Worm (Caenorhabditis elegans) whole organism, L2 larva: Measurements from ENCODE around the gene itsn-1.

Experiments used
- C34F6.9 ChIP-seq: fragments of 150-350 bp; optimal IDR thresholded peaks from 2 replicates; lab custom pipeline; 2014; ENCODE audit warnings: missing biosample characterization, missing genetic modification characterization
- F13H6.1 ChIP-seq: sonication (generic microtip); optimal IDR thresholded peaks from 2 replicates; lab custom pipeline; 2016; ENCODE audit warnings: missing genetic modification characterization, missing compliant biosample characterization
- R02D3.7 ChIP-seq: fragments of 150-350 bp; optimal IDR thresholded peaks from 2 replicates; lab custom pipeline; 2014; ENCODE audit warnings: missing biosample characterization, missing genetic modification characterization
- ZK546.5 ChIP-seq: sonication (generic microtip); optimal IDR thresholded peaks from 2 replicates; lab custom pipeline; 2017; ENCODE audit warnings: missing biosample characterization, missing genetic modification characterization
- alr-1 ChIP-seq: fragments of 150-350 bp; optimal IDR thresholded peaks from 2 replicates; lab custom pipeline; 2014; ENCODE audit warnings: missing biosample characterization, missing genetic modification characterization
- aly-2 ChIP-seq: fragments of 150-350 bp; optimal IDR thresholded peaks from 2 replicates; lab custom pipeline; 2014; ENCODE audit warnings: missing biosample characterization, missing genetic modification characterization
- ama-1 ChIP-seq: fragments of 150-350 bp; optimal IDR thresholded peaks from 2 replicates; lab custom pipeline; 2018; ENCODE audit warnings: inconsistent platforms
- blmp-1 ChIP-seq: sonication (generic microtip); optimal IDR thresholded peaks from 2 replicates; lab custom pipeline; 2017; ENCODE audit warnings: missing genetic modification characterization, mild to moderate bottlenecking, missing compliant biosample characterization, antibody characterized with exemption, moderate library complexity; ENCODE audit not compliant: insufficient read depth
- ceh-16 ChIP-seq: fragments of 150-350 bp; optimal IDR thresholded peaks from 2 replicates; lab custom pipeline; 2014; ENCODE audit warnings: missing biosample characterization, missing genetic modification characterization
- ceh-82 ChIP-seq: fragments of 150-350 bp; optimal IDR thresholded peaks from 2 replicates; lab custom pipeline; 2014; ENCODE audit warnings: missing biosample characterization, missing genetic modification characterization
- crh-2 ChIP-seq: sonication (generic microtip); optimal IDR thresholded peaks from 2 replicates; lab custom pipeline; 2017; ENCODE audit warnings: missing biosample characterization, missing genetic modification characterization
- dmd-4 ChIP-seq: sonication (generic microtip); optimal IDR thresholded peaks from 2 replicates; lab custom pipeline; 2017; ENCODE audit warnings: missing biosample characterization, missing genetic modification characterization
- egl-27 ChIP-seq: sonication (generic microtip); optimal IDR thresholded peaks from 3 replicates; lab custom pipeline; 2017; ENCODE audit warnings: missing biosample characterization, missing genetic modification reagents, missing genetic modification characterization
- fos-1 ChIP-seq: fragments of 150-350 bp; optimal IDR thresholded peaks from 2 replicates; lab custom pipeline; 2014; ENCODE audit warnings: missing biosample characterization, missing genetic modification characterization
- gmeb-1 ChIP-seq: fragments of 150-350 bp; optimal IDR thresholded peaks from 2 replicates; lab custom pipeline; 2014; ENCODE audit warnings: missing biosample characterization, missing genetic modification characterization
- lin-11 ChIP-seq: fragments of 150-350 bp; sonication (generic microtip); optimal IDR thresholded peaks from 2 replicates; lab custom pipeline; 2014; ENCODE audit warnings: missing biosample characterization, missing genetic modification characterization, inconsistent platforms, mixed read lengths
- lin-13 ChIP-seq: fragments of 150-350 bp; optimal IDR thresholded peaks from 2 replicates; lab custom pipeline; 2014; ENCODE audit warnings: missing biosample characterization, missing genetic modification reagents, missing genetic modification characterization
- lin-39 ChIP-seq: fragments of 150-350 bp; optimal IDR thresholded peaks from 2 replicates; lab custom pipeline; 2014; ENCODE audit warnings: missing biosample characterization, missing genetic modification reagents, missing genetic modification characterization
- lsy-2 ChIP-seq, 2 experiments: fragments of 150-350 bp in 1 of 2; sonication (generic microtip) in 1 of 2; optimal IDR thresholded peaks; 2 replicates each; lab custom pipeline; 2014 to 2017; ENCODE audit warnings: missing biosample characterization in 2 of 2, missing genetic modification characterization in 2 of 2
- mab-5 ChIP-seq: fragments of 150-350 bp; optimal IDR thresholded peaks from 2 replicates; lab custom pipeline; 2014; ENCODE audit warnings: missing biosample characterization, missing genetic modification characterization
- mbf-1 ChIP-seq: sonication (generic microtip); optimal IDR thresholded peaks from 2 replicates; lab custom pipeline; 2017; ENCODE audit warnings: missing biosample characterization, missing genetic modification characterization
- mdl-1 ChIP-seq, 2 experiments: fragments of 150-350 bp in 1 of 2; sonication (generic microtip) in 1 of 2; optimal IDR thresholded peaks; 2 replicates each; lab custom pipeline; 2017; ENCODE audit warnings: missing biosample characterization in 2 of 2, missing genetic modification characterization in 2 of 2
- nhr-10 ChIP-seq: sonication (generic microtip); optimal IDR thresholded peaks from 2 replicates; lab custom pipeline; 2017; ENCODE audit warnings: missing biosample characterization, missing genetic modification characterization
- nhr-12 ChIP-seq: fragments of 150-350 bp; optimal IDR thresholded peaks from 2 replicates; lab custom pipeline; 2014; ENCODE audit warnings: missing biosample characterization, missing genetic modification characterization
- nhr-21 ChIP-seq: fragments of 150-350 bp; optimal IDR thresholded peaks from 2 replicates; lab custom pipeline; 2014; ENCODE audit warnings: missing biosample characterization, missing genetic modification characterization
- nhr-23 ChIP-seq: fragments of 150-350 bp; optimal IDR thresholded peaks from 2 replicates; lab custom pipeline; 2014; ENCODE audit warnings: missing biosample characterization, missing genetic modification reagents, missing genetic modification characterization
- nhr-237 ChIP-seq: fragments of 150-350 bp; optimal IDR thresholded peaks from 2 replicates; lab custom pipeline; 2014; ENCODE audit warnings: missing biosample characterization, missing genetic modification characterization
- nhr-25 ChIP-seq: fragments of 150-350 bp; sonication (generic microtip); optimal IDR thresholded peaks from 3 replicates; lab custom pipeline; 2014; ENCODE audit warnings: missing biosample characterization, missing genetic modification characterization
- nhr-6 ChIP-seq: fragments of 150-350 bp; optimal IDR thresholded peaks from 2 replicates; lab custom pipeline; 2014; ENCODE audit warnings: missing biosample characterization, missing genetic modification characterization
- peb-1 ChIP-seq: fragments of 150-350 bp; optimal IDR thresholded peaks from 2 replicates; lab custom pipeline; 2014; ENCODE audit warnings: missing biosample characterization, missing genetic modification characterization
- sem-4 ChIP-seq: fragments of 150-350 bp; optimal IDR thresholded peaks from 2 replicates; lab custom pipeline; 2014; ENCODE audit warnings: missing biosample characterization, missing genetic modification reagents, missing genetic modification characterization
- skn-1 ChIP-seq: sonication (generic microtip); optimal IDR thresholded peaks from 2 replicates; lab custom pipeline; 2017; ENCODE audit warnings: missing biosample characterization, missing genetic modification characterization
- sma-3 ChIP-seq: sonication (generic microtip); optimal IDR thresholded peaks from 2 replicates; lab custom pipeline; 2016; ENCODE audit warnings: missing genetic modification reagents, missing genetic modification characterization, missing compliant biosample characterization
- snpc-4 ChIP-seq: fragments of 150-350 bp; optimal IDR thresholded peaks from 2 replicates; lab custom pipeline; 2014; ENCODE audit warnings: missing biosample characterization, missing genetic modification characterization
- unc-39 ChIP-seq: fragments of 150-350 bp; optimal IDR thresholded peaks from 2 replicates; lab custom pipeline; 2014; ENCODE audit warnings: missing biosample characterization, missing genetic modification characterization
- unc-62 ChIP-seq: fragments of 150-350 bp; optimal IDR thresholded peaks from 2 replicates; lab custom pipeline; 2014; ENCODE audit warnings: missing biosample characterization, missing genetic modification reagents, missing genetic modification characterization
- zag-1 ChIP-seq: fragments of 150-350 bp; optimal IDR thresholded peaks from 2 replicates; lab custom pipeline; 2014; ENCODE audit warnings: missing biosample characterization, missing genetic modification characterization
- ztf-1 ChIP-seq: fragments of 200-800 bp; sonication (Bioruptor generic); conservative IDR thresholded peaks from 2 replicates; pipeline ENCODE4 v1.3.6; 2022; ENCODE audit warnings: missing genetic modification characterization, missing compliant biosample characterization
- ztf-11 ChIP-seq: sonication (generic microtip); optimal IDR thresholded peaks from 2 replicates; lab custom pipeline; 2017; ENCODE audit warnings: missing biosample characterization, missing genetic modification characterization
- ztf-4 ChIP-seq: fragments of 150-350 bp; optimal IDR thresholded peaks from 2 replicates; lab custom pipeline; 2014; ENCODE audit warnings: missing biosample characterization, missing genetic modification characterization

itsn-1 gene

DNA sequence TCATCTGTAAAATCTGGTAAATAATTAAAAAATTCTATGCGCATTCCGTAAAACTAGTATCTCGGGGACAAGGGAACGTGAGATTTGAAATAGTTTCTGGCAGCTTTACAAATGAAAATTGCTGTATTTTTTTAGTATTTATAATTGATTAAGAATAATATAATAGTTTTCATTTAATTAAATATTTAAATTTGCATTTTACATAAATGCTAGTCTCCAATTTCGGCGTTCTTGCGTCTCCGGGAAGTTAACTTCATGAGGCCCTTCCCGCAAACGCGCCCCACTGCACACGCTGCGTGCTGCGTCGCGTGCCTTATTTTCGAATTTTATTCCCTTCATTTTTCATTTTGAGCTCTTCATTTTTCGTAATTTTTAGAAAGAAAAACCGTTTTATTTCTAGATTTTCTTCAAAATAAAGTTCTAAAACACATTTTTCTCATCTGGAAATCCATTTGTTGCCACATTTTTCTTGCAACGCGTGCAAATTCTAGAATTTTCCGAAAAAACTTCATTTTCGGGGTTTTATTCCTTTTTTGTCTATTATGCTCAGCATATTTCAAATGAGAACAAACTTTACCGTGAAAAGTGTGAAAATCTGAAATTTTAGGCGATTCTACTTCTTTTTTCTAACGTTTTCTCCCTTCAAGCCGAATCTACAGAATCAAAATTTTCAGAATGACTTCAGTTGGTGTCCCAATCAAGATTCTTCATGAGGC, 31.9 kb upstream of the itsn-1 start, which contains the start of the genes snx-13 and snr-1 (continued):
- TF ChIP-seq ztf-11 (tag; lab: Kevin White, UChicago) (no peak), F13H6.1 (peak; percentile 75), nhr-21 (tag; lab: Kevin White, UChicago) (peak; percentile 71), fos-1 (peak; percentile 57), gmeb-1 (tag; lab: Kevin White, UChicago) (peak; percentile 53), nhr-25 (peak; percentile 66), egl-27 (tag; lab: Kevin White, UChicago) (no peak), lsy-2 (tag; optimal IDR thresholded peaks at IDR 0.05; lab: Kevin White, UChicago) (peak; percentile 46 to 82), ceh-82 (tag; lab: Kevin White, UChicago) (peak; percentile 63), dmd-4 (no peak), sem-4 (tag; lab: Kevin White, UChicago) (peak; percentile 32), unc-62 (no peak)

DNA sequence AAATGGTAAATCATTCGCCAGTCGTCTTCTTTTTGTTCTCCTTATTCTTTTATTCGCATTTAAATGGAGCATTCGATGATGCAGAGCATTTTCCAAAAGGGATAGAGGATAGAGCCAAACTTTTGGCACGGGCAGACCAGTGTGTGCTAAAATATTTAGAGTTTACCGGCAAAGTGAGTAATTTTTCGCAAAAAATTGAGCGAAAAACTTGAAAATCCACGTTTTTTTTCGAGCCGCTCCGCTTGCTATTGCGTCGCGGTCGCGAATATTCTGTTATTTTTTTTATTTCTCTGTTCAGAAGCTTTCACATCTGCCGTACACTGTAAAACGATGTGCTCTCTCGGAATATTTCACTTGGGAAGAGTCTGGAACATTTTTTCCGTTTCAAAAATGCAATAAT, 30.6 kb upstream of the itsn-1 start, which contains the start of gene Y116A8C.43:
Gene Y116A8C.43 (plus strand): TSS at position 3 of the 400 bp plus-strand sequence.
- TF ChIP-seq ztf-4 (tag; lab: Kevin White, UChicago) (no peak), ama-1 (lab: Kevin White, UChicago) (peak; percentile 52)

DNA sequence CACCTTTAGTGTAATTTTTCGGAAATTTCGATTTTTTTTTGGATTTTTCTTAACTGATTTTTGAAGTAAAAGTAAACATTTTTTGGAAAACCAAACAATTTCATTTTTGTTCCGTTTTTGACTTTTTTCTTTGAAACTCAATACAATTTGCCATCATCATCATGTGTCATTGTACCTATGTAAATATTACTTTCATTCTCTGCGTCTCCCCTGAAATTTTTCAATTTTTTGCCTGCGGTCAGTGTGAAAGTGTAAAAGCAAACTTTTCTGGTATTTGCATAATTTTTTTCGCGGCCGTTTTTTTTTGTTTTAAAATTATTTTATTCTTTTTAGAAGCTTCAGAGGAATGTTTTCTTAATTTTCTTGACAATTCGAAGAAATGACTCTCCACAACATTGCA, 25.8 kb upstream of the itsn-1 start, which contains the start of gene Y116A8C.29:
Gene Y116A8C.29 (plus strand): TSS at position 328 of the 400 bp plus-strand sequence.
- TF ChIP-seq fos-1, result peak; percentile 14
- no peak for TF ChIP-seq nhr-12 (tag; lab: Kevin White, UChicago)
- TF ChIP-seq blmp-1 (tag; lab: Kevin White, UChicago), result no peak
- TF ChIP-seq mbf-1 (tag; lab: Kevin White, UChicago), result no peak

DNA sequence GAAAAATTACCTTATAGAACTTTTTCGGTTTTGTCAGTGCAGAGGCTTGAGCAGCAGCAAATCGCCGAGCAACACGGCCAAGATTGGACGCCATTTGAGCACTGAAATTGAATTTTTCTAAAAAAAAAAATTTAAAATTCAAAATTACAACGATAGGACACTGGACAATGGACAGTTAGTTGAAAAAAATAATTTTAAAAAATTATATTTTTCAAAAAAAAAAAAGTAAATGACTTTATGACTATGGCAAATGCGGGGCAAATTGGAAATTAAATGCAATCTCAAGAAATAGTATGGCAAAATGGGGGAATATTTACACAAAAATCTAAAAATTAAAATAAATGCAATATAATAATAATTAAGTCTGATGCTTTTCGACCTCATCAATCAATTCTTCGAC, 23.3 kb upstream of the itsn-1 start, which contains the start of gene Y116A8C.27:
Gene Y116A8C.27 (minus strand): TSS at position 101 of the 400 bp plus-strand sequence.
- TF ChIP-seq nhr-25 (no peak), unc-39 (tag; lab: Kevin White, UChicago) (no peak), nhr-237 (no peak), skn-1 (tag; lab: Kevin White, UChicago) (no peak), peb-1 (tag; lab: Kevin White, UChicago) (no peak), zag-1 (tag; lab: Kevin White, UChicago) (no peak), ZK546.5 (tag; lab: Kevin White, UChicago) (no peak), mdl-1 (tag; optimal IDR thresholded peaks at IDR 0.05; lab: Kevin White, UChicago) (no peak), C34F6.9 (tag; lab: Kevin White, UChicago) (no peak), nhr-12 (tag; lab: Kevin White, UChicago) (no peak), mbf-1 (tag; lab: Kevin White, UChicago) (no peak), nhr-21 (tag; lab: Kevin White, UChicago) (no peak), dmd-4 (no peak), egl-27 (tag; lab: Kevin White, UChicago) (no peak), aly-2 (tag; lab: Kevin White, UChicago) (no peak), nhr-23 (no peak)
- TF ChIP-seq, all 48 proteins: peak for 0

DNA sequence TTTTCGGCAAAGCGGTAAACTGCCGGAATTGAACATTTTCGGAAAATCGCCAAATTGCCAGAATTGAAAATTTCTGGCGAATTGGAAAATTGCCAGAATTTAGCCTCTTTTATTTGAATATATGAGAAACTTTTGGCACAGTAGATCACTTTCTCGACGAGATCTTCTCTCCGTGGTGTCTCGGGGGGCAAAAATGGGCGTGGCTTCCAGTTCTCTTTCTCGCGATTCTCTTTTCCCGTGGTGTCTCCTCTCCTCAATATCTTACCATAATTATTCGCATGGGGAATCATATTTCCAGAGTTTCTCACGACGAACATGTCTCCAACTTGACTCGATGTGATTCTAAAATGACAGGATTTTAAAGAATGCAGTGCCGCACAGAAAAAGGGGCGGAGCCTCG, 20.4 kb upstream of the itsn-1 start:
- no peak for TF ChIP-seq lin-39 (tag; lab: Kevin White, UChicago)
- no peak for TF ChIP-seq lin-11 (tag; lab: Kevin White, UChicago)
- no peak for TF ChIP-seq ceh-16 (tag; lab: Kevin White, UChicago)
- no peak for TF ChIP-seq crh-2 (tag; lab: Kevin White, UChicago)
- no peak for TF ChIP-seq sma-3 (GFP tag; lab: Kevin White, UChicago)
- TF ChIP-seq R02D3.7, result no peak
- TF ChIP-seq alr-1 (tag; lab: Kevin White, UChicago), result no peak
- TF ChIP-seq ztf-11 (tag; lab: Kevin White, UChicago), result no peak
- no peak for TF ChIP-seq nhr-6 (tag; lab: Kevin White, UChicago)
- TF ChIP-seq nhr-12 (tag; lab: Kevin White, UChicago), result no peak
- no peak for TF ChIP-seq snpc-4 (tag; lab: Kevin White, UChicago)
- no peak for TF ChIP-seq gmeb-1 (tag; lab: Kevin White, UChicago)
- TF ChIP-seq blmp-1 (tag; lab: Kevin White, UChicago), result no peak
- TF ChIP-seq nhr-10 (tag; lab: Kevin White, UChicago), result no peak
- no peak for TF ChIP-seq mab-5 (tag; lab: Kevin White, UChicago)
- no peak for TF ChIP-seq ztf-1 (GFP tag; lab: Robert Waterston, UW)
- TF ChIP-seq dmd-4, result no peak
- no peak for TF ChIP-seq F13H6.1
- TF ChIP-seq ZK546.5 (tag; lab: Kevin White, UChicago), result no peak
- TF ChIP-seq lin-13 (GFP tag; lab: Kevin White, UChicago), result no peak
